Worm (Caenorhabditis elegans): ENCODE data around the gene melo-3.

- TF ChIP-seq hmg-4 (GFP tag; optimal IDR thresholded peaks at IDR 0.05): no peak
- no peak for TF ChIP-seq flt-1 (GFP tag; IDR thresholded peaks at IDR 0.05)
- no peak for TF ChIP-seq scrt-1 (GFP tag; IDR thresholded peaks at IDR 0.05)
- no peak for TF ChIP-seq tra-4 (tag; optimal IDR thresholded peaks at IDR 0.05)
These were observed 27.3 kb upstream of the melo-3 start, which contains the start of gene rap-2 for ce11 chrV:15063987-15064386.

Measured in whole organism, early embryonic.